Worm (Caenorhabditis elegans) whole organism, late embryonic: Measurements from ENCODE around the gene mig-17.

Source experiments
- F13H6.1 ChIP-seq: sonication (generic microtip); optimal IDR thresholded peaks from 2 replicates; lab custom pipeline; 2016; ENCODE audit warnings: missing genetic modification characterization, missing compliant biosample characterization
- ceh-19 ChIP-seq: fragments of 200-800 bp; sonication (Bioruptor generic); optimal IDR thresholded peaks from 2 replicates; lab custom pipeline; 2018; ENCODE audit warnings: mild to moderate bottlenecking, missing genetic modification characterization, missing compliant biosample characterization
- elt-2 ChIP-seq: sonication (generic microtip); optimal IDR thresholded peaks from 2 replicates; lab custom pipeline; 2016; ENCODE audit warnings: missing genetic modification reagents, missing genetic modification characterization, missing compliant biosample characterization
- ets-4 ChIP-seq: sonication (generic microtip); optimal IDR thresholded peaks from 2 replicates; lab custom pipeline; 2016; ENCODE audit warnings: missing genetic modification characterization, missing compliant biosample characterization
- mec-3 ChIP-seq: sonication (generic microtip); optimal IDR thresholded peaks from 2 replicates; lab custom pipeline; 2016; ENCODE audit warnings: borderline replicate concordance, missing genetic modification characterization, missing compliant biosample characterization
- pag-3 ChIP-seq: sonication (generic microtip); optimal IDR thresholded peaks from 2 replicates; lab custom pipeline; 2016; ENCODE audit warnings: missing compliant biosample characterization, missing genetic modification characterization, borderline replicate concordance
- pha-2 ChIP-seq: sonication (generic microtip); optimal IDR thresholded peaks from 2 replicates; lab custom pipeline; 2017; ENCODE audit warnings: mild to moderate bottlenecking, missing genetic modification characterization, missing compliant biosample characterization
- rnt-1 ChIP-seq: sonication (generic microtip); optimal IDR thresholded peaks from 2 replicates; lab custom pipeline; 2016; ENCODE audit warnings: missing genetic modification characterization, missing compliant biosample characterization

DNA sequence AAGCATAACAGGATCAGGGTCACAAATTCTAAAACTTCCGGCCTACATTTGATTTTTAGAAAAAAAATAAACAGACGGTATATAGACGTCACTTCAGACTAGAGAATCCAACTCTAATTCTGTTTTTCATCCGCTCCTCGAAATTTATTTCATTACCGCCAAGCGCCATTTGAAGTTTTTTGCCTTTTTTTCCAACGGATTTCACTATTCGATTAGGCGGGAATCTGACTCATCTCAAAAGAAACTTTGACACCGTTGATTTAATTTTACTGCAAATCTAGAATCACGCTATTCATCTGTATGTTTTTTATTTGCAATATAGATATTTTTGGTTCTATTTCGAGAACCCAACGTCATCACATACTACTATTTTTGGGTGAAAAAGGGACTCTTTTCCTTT, 15.7 kb upstream of the mig-17 start:
- no peak for TF ChIP-seq mec-3 (tag; lab: Kevin White, UChicago)
- TF ChIP-seq F13H6.1 (tag; lab: Kevin White, UChicago) = no peak
- TF ChIP-seq elt-2 (tag; lab: Kevin White, UChicago) = no peak
- no peak for TF ChIP-seq ceh-19 (GFP tag; lab: Kevin White, UChicago)
- no peak for TF ChIP-seq ets-4 (tag; lab: Kevin White, UChicago)
- no peak for TF ChIP-seq pag-3
- no peak for TF ChIP-seq pha-2
- TF ChIP-seq rnt-1 (tag; lab: Kevin White, UChicago) = no peak
